Worm (Caenorhabditis elegans): ENCODE measurements around the gene C50B6.7.

The C50B6.7 gene

DNA sequence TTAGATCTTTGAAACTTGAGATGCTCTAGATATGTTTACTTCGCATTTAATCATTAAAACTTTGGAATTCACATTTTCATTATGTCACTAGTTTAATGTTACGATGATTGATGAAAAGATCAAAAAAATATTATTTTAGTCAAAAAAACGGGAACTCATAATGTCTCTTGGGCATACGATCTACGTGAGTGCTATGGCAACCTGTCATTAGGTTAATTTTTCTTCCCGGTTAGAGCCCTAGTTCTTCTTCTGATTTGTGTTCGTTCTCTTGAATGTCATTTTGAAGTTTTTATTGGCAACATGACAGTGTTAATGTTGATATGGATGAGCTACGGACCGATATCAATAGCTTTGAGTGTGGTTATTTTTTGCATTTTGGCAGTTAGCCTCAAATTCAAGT lies 38.6 kb upstream of the C50B6.7 start, which contains the start of gene srg-46:
srg-46 (plus strand) TSS at position 301 of the 400 bp plus-strand sequence.
- TF ChIP-seq flt-1 (GFP tag; IDR thresholded peaks at IDR 0.05) = no peak
- no peak for TF ChIP-seq klf-2 (GFP tag; conservative IDR thresholded peaks at IDR 0.05)
- TF ChIP-seq T22C8.4 (GFP tag; IDR thresholded peaks at IDR 0.05) = no peak
- TF ChIP-seq ref-1 (GFP tag; conservative IDR thresholded peaks at IDR 0.05) = no peak
- TF ChIP-seq ztf-23 (GFP tag; IDR thresholded peaks at IDR 0.05) = no peak
- TF ChIP-seq cog-1 (tag; optimal IDR thresholded peaks at IDR 0.05) = no peak

DNA sequence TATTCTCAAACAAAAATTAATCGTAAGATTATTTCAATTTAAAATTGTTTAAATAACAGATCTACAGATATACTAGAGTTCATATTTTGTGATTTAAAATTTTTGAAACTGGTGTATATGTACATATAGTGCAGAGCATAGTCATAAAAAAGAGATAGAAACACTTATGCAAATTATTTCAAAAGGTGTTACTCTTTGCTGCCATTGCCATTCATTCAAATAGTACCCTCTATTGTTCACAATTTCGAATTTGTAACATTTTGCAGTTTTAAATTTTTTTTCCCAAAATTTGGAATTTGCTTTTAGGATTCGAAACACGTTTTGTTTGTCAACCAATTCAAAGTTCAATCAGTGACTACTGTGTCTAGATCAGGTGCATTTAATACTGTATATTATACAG lies 35.5 kb upstream of the C50B6.7 start, which contains the start of gene F32H5.4:
F32H5.4 (plus strand) TSS at position 301 of the 400 bp plus-strand sequence.
- TF ChIP-seq ref-1 (GFP tag; conservative IDR thresholded peaks at IDR 0.05) (no peak), flt-1 (GFP tag; IDR thresholded peaks at IDR 0.05) (no peak), klf-2 (GFP tag; conservative IDR thresholded peaks at IDR 0.05) (no peak), med-1 (GFP tag; optimal IDR thresholded peaks at IDR 0.05; ENCODE audit: insufficient read depth) (no peak), cog-1 (tag; optimal IDR thresholded peaks at IDR 0.05) (no peak), ztf-23 (GFP tag; IDR thresholded peaks at IDR 0.05) (no peak), T22C8.4 (GFP tag; IDR thresholded peaks at IDR 0.05) (no peak), tab-1 (GFP tag; IDR thresholded peaks at IDR 0.05) (no peak), ztf-29 (GFP tag; IDR thresholded peaks at IDR 0.05) (no peak)

DNA sequence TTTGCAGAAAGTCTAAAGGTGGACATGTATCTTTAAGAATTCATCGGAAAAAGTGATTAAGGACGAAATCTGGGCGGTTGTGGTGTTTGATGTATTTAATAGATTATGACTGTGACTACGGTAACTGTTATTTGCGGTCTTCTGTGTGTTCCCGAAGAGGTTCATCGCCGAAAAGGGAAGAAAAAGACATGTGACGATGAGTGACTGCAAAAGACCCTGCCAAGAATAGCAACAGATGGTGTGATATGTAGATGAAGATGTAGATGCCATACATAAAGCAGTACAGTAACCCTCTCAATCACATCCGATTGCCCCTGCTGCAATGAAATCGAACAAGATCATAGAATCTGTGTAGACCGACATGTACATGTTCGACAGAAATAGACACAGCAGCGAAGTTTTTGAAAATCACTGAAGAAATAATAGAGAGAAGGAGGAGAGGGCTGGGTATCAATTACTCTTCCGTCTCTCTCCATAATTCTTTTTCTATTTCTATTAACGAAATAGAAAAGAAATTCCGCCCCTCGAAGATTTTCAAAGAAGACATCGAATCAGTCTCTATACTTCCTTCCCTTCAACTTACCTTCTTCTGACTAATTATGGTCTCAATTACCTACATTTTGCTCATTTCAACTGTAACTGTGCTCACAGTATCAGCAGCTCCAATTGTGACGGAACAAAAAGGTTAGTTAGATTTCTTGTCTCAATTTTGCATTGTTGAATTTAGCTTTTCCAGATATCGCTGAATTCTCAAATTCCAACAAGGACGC lies 34.2 kb upstream of the C50B6.7 start, which contains the start of gene F32H5.3:
F32H5.3 (plus strand) TSS at position 513 of the 770 bp plus-strand sequence.
- TF ChIP-seq med-1 (GFP tag; optimal IDR thresholded peaks at IDR 0.05; ENCODE audit: insufficient read depth) = no peak
- TF ChIP-seq ztf-29 (GFP tag; IDR thresholded peaks at IDR 0.05) = no peak
- TF ChIP-seq T22C8.4 (GFP tag; IDR thresholded peaks at IDR 0.05) = no peak
- no peak for TF ChIP-seq ref-1 (GFP tag; conservative IDR thresholded peaks at IDR 0.05)
- no peak for TF ChIP-seq klf-2 (GFP tag; conservative IDR thresholded peaks at IDR 0.05)
- TF ChIP-seq tab-1 (GFP tag; IDR thresholded peaks at IDR 0.05) = no peak
- TF ChIP-seq ztf-23 (GFP tag; IDR thresholded peaks at IDR 0.05) = no peak
- no peak for TF ChIP-seq flt-1 (GFP tag; IDR thresholded peaks at IDR 0.05)

DNA sequence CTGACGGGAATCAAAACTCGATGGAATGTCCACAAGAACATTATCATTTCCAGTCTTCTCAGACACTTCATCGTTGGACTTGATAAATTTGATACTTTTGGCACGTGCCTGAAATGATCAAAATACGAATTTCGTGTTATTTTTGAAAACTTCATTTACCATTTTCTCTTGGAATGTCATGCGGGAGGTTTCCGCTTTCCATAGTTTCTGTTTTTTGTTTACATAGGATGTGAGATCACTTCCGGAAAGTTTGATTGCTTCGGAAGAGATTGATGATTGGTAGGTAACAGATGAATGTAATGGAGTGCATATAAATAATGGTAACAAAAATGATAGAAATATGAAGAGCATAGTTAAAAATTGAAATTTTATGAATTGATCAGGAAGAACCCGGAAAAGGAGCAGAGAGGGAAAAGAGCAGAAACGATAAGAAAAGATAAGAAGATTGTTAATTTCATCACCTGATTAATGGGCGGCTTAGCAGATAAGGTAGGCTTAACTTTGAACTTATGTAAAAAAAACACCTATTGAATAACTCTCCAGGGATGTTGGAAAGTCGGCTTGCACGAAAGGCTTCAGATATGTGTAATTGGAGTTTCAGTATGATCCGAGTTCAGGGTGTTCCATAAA lies 33.0 kb upstream of the C50B6.7 start, which contains the start of gene F32H5.1:
F32H5.1 (minus strand) TSS at position 386 of the 630 bp plus-strand sequence.
- TF ChIP-seq flt-1 (GFP tag; IDR thresholded peaks at IDR 0.05) (no peak), ref-1 (GFP tag; conservative IDR thresholded peaks at IDR 0.05) (no peak), tab-1 (GFP tag; IDR thresholded peaks at IDR 0.05) (no peak), med-1 (GFP tag; optimal IDR thresholded peaks at IDR 0.05; ENCODE audit: insufficient read depth) (no peak), klf-2 (GFP tag; conservative IDR thresholded peaks at IDR 0.05) (no peak), T22C8.4 (GFP tag; IDR thresholded peaks at IDR 0.05) (no peak), cog-1 (tag; optimal IDR thresholded peaks at IDR 0.05) (no peak), ztf-23 (GFP tag; IDR thresholded peaks at IDR 0.05) (no peak), ztf-29 (GFP tag; IDR thresholded peaks at IDR 0.05) (no peak)

DNA sequence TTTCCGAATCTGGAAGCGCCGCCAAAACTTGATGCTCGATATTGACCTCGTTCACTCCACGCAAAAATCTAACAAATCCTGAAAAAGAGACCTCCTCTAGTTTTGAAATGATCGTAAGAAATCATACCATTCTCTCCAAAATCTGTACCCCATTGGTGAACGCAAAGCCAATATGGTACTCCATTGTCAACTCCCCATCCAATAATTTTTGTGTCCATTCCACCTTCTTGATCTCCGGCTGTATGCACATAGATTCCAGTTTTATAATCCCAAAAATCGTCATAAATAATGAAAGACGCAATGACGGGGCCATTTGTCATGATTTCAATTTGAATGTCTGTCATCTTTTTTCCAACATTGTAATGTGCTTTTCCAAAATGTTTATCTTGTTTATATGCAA lies 31.4 kb upstream of the C50B6.7 start:
- no peak for TF ChIP-seq klf-2 (GFP tag; conservative IDR thresholded peaks at IDR 0.05)
- no peak for TF ChIP-seq T22C8.4 (GFP tag; IDR thresholded peaks at IDR 0.05)
- no peak for TF ChIP-seq flt-1 (GFP tag; IDR thresholded peaks at IDR 0.05)
- TF ChIP-seq cog-1 (tag; optimal IDR thresholded peaks at IDR 0.05) = no peak
- no peak for TF ChIP-seq ztf-23 (GFP tag; IDR thresholded peaks at IDR 0.05)
- TF ChIP-seq med-1 (GFP tag; optimal IDR thresholded peaks at IDR 0.05; ENCODE audit: insufficient read depth) = no peak
- TF ChIP-seq ref-1 (GFP tag; conservative IDR thresholded peaks at IDR 0.05) = no peak
- no peak for TF ChIP-seq tab-1 (GFP tag; IDR thresholded peaks at IDR 0.05)
- no peak for TF ChIP-seq ztf-29 (GFP tag; IDR thresholded peaks at IDR 0.05)

DNA sequence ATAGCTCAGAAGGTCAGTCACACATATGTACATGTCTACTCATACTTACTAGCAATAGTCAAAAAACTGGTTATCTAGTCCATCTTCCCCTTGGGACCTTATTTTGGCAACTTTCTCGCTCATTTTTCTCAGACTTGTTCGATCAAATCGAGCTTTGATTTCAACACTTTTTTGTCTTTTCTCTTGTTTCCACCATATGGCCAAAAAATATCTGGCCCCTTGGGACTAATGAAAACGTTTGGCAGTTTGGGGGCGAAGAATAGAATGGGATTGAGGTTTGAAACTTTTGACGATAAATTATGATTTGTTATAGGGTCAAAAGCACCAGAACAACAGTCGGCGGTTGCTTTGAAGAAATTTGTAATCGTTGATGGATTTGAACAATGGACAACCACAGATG lies 27.6 kb upstream of the C50B6.7 start:
- TF ChIP-seq flt-1 (GFP tag; IDR thresholded peaks at IDR 0.05) (no peak), cog-1 (tag; optimal IDR thresholded peaks at IDR 0.05) (no peak), med-1 (GFP tag; optimal IDR thresholded peaks at IDR 0.05; ENCODE audit: insufficient read depth) (no peak), ref-1 (GFP tag; conservative IDR thresholded peaks at IDR 0.05) (no peak), ztf-23 (GFP tag; IDR thresholded peaks at IDR 0.05) (no peak), klf-2 (GFP tag; conservative IDR thresholded peaks at IDR 0.05) (no peak), ztf-29 (GFP tag; IDR thresholded peaks at IDR 0.05) (no peak), tab-1 (GFP tag; IDR thresholded peaks at IDR 0.05) (no peak), T22C8.4 (GFP tag; IDR thresholded peaks at IDR 0.05) (no peak)

DNA sequence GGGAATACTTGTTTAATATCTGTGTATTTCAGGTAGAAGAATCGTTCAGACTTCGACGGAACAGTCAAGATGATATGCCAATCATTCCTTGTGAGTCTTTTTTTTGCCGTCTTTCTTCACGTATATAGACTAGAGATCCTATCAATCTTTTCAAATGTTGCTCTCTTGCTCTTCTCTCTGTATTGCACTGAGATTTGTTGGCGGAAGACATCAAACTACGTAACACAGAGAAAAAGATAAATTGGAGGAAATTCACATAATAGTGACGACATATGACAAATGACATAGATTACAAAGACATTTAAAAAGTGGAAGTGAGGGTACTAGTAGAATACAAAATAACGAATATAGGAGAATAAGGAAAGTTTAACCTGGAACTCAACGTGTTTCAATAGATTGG lies 27.0 kb upstream of the C50B6.7 start:
- TF ChIP-seq klf-2 (GFP tag; conservative IDR thresholded peaks at IDR 0.05) (no peak), ztf-23 (GFP tag; IDR thresholded peaks at IDR 0.05) (no peak), ref-1 (GFP tag; conservative IDR thresholded peaks at IDR 0.05) (no peak), ztf-29 (GFP tag; IDR thresholded peaks at IDR 0.05) (no peak), med-1 (GFP tag; optimal IDR thresholded peaks at IDR 0.05; ENCODE audit: insufficient read depth) (no peak), cog-1 (tag; optimal IDR thresholded peaks at IDR 0.05) (no peak), tab-1 (GFP tag; IDR thresholded peaks at IDR 0.05) (no peak), flt-1 (GFP tag; IDR thresholded peaks at IDR 0.05) (no peak), T22C8.4 (GFP tag; IDR thresholded peaks at IDR 0.05) (no peak)

DNA sequence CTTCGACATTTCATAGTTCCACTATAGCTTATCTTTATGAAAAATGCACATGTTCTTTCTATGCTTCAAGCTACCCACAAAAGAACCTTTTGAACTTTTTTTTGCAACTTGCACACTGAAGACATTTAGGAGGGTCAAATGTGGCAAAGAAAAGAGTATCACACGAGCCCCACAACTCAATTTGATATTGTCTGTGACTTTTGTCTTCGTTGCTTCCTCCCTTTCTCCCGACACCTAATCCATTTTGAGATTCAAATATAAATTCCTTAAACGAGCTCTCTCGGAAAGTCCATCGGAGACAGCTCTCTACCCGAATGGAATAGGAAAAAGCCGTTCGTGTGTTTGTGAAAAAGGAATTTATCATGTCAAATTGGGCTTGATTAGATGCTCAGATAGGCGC lies 25.5 kb upstream of the C50B6.7 start:
- TF ChIP-seq klf-2 (GFP tag; conservative IDR thresholded peaks at IDR 0.05) (no peak), med-1 (GFP tag; optimal IDR thresholded peaks at IDR 0.05; ENCODE audit: insufficient read depth) (no peak), ztf-29 (GFP tag; IDR thresholded peaks at IDR 0.05) (no peak), ref-1 (GFP tag; conservative IDR thresholded peaks at IDR 0.05) (no peak), flt-1 (GFP tag; IDR thresholded peaks at IDR 0.05) (no peak), tab-1 (GFP tag; IDR thresholded peaks at IDR 0.05) (no peak), cog-1 (tag; optimal IDR thresholded peaks at IDR 0.05) (no peak), ztf-23 (GFP tag; IDR thresholded peaks at IDR 0.05) (no peak), T22C8.4 (GFP tag; IDR thresholded peaks at IDR 0.05) (no peak)

DNA sequence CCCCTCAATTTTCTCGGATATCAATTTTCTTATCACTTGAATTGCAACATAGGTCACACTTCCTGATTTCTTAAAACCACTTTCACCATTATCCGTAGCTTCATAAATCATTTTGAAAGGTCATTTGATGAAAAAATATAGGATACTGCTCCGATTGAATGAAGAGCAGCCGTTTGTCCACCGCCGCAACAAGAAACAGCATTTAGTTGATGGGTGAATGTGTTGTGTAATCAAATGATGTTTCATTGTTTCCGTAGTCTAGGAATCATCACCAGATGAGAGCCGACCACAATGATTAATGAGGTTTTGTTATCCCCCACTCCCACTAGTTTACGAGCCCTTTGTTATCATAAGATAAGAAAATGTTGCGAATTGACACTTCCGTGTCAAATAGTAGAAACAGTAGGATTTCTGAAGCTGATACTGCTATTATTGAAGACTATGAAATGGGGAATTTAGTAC lies 21.1 kb upstream of the C50B6.7 start, which contains the start of gene twk-43:
twk-43 (plus strand) TSS at position 412 of the 462 bp plus-strand sequence.
- TF ChIP-seq ztf-29 (GFP tag; IDR thresholded peaks at IDR 0.05) (no peak), T22C8.4 (GFP tag; IDR thresholded peaks at IDR 0.05) (no peak), cog-1 (tag; optimal IDR thresholded peaks at IDR 0.05) (no peak), med-1 (GFP tag; optimal IDR thresholded peaks at IDR 0.05; ENCODE audit: insufficient read depth) (no peak), flt-1 (GFP tag; IDR thresholded peaks at IDR 0.05) (no peak), ref-1 (GFP tag; conservative IDR thresholded peaks at IDR 0.05) (no peak), ztf-23 (GFP tag; IDR thresholded peaks at IDR 0.05) (no peak), tab-1 (GFP tag; IDR thresholded peaks at IDR 0.05) (no peak), klf-2 (GFP tag; conservative IDR thresholded peaks at IDR 0.05) (no peak)

All from whole organism, midembryonic.